Fruit fly (Drosophila melanogaster): ENCODE measurements around the gene jigr1.

The jigr1 gene

dm6 chr3R:25686698-25687420 is 49.2 kb downstream of the jigr1 start, which contains the start of gene CLS:
TSS of gene CLS (minus strand) at chr3R:25687370.
- TF ChIP-seq psq (optimal IDR thresholded peaks at IDR 0.05), result no peak
- no peak for TF ChIP-seq Dll (optimal IDR thresholded peaks at IDR 0.05)
- TF ChIP-seq pan (optimal IDR thresholded peaks at IDR 0.05), result no peak
- no peak for TF ChIP-seq CG8478 (optimal IDR thresholded peaks at IDR 0.05)
- TF ChIP-seq EcR (GFP tag; optimal IDR thresholded peaks at IDR 0.05), result no peak
- TF ChIP-seq usp (GFP tag; optimal IDR thresholded peaks at IDR 0.05), result no peak

- TF ChIP-seq Dll (optimal IDR thresholded peaks at IDR 0.05) (no peak), usp (GFP tag; optimal IDR thresholded peaks at IDR 0.05) (no peak), psq (optimal IDR thresholded peaks at IDR 0.05) (no peak), CG8478 (optimal IDR thresholded peaks at IDR 0.05) (no peak), pan (optimal IDR thresholded peaks at IDR 0.05) (no peak), EcR (GFP tag; optimal IDR thresholded peaks at IDR 0.05) (no peak)
Observed at dm6 chr3R:25694167-25694689, 56.6 kb downstream of the jigr1 start.
